Worm (Caenorhabditis elegans) whole organism, late embryonic: Measurements from ENCODE around the gene pole-2.

Experiments
- T23F11.4 ChIP-seq: fragments of 200-800 bp; sonication (Bioruptor generic); optimal IDR thresholded peaks from 2 replicates; lab custom pipeline; 2018; ENCODE audit warnings: mild to moderate bottlenecking, missing genetic modification characterization, missing compliant biosample characterization
- dmd-4 ChIP-seq: sonication (generic microtip); optimal IDR thresholded peaks from 2 replicates; lab custom pipeline; 2016; ENCODE audit warnings: borderline replicate concordance, missing genetic modification characterization, missing compliant biosample characterization
- gmeb-2 ChIP-seq: sonication (generic microtip); optimal IDR thresholded peaks from 2 replicates; lab custom pipeline; 2016; ENCODE audit warnings: missing genetic modification characterization, inconsistent platforms, missing compliant biosample characterization
- hlh-6 ChIP-seq: sonication (generic microtip); optimal IDR thresholded peaks from 2 replicates; lab custom pipeline; 2016; ENCODE audit warnings: missing genotype, missing genetic modification characterization, missing compliant biosample characterization
- lin-11 ChIP-seq: fragments of 200-800 bp; sonication (Bioruptor generic); optimal IDR thresholded peaks from 2 replicates; lab custom pipeline; 2018; ENCODE audit warnings: mild to moderate bottlenecking, missing genetic modification characterization, missing compliant biosample characterization
- madf-2 ChIP-seq: sonication (generic microtip); optimal IDR thresholded peaks from 2 replicates; lab custom pipeline; 2017; ENCODE audit warnings: missing genetic modification characterization, missing compliant biosample characterization
- nhr-11 ChIP-seq: fragments of 150-350 bp; optimal IDR thresholded peaks from 2 replicates; lab custom pipeline; 2014; ENCODE audit warnings: missing biosample characterization, missing genetic modification characterization
- pros-1 ChIP-seq: fragments of 150-350 bp; optimal IDR thresholded peaks from 2 replicates; lab custom pipeline; 2014; ENCODE audit warnings: missing biosample characterization, missing genetic modification reagents, missing genetic modification characterization

- no peak for TF ChIP-seq gmeb-2 (tag; lab: Kevin White, UChicago)
- TF ChIP-seq nhr-11 (tag; lab: Kevin White, UChicago), result no peak
- no peak for TF ChIP-seq T23F11.4 (GFP tag; lab: Kevin White, UChicago)
- no peak for TF ChIP-seq madf-2 (tag; lab: Kevin White, UChicago)
- no peak for TF ChIP-seq pros-1 (tag; lab: Kevin White, UChicago)
- TF ChIP-seq hlh-6, result no peak
- no peak for TF ChIP-seq lin-11 (tag; lab: Kevin White, UChicago)
- TF ChIP-seq dmd-4 (tag; lab: Kevin White, UChicago), result no peak
Observed at ce11 chrIV:8654115-8654628, 32.2 kb downstream of the pole-2 start, which contains the start of gene C49C8.1.
